Worm (Caenorhabditis elegans): ENCODE measurements around the gene C46E10.3.

DNA sequence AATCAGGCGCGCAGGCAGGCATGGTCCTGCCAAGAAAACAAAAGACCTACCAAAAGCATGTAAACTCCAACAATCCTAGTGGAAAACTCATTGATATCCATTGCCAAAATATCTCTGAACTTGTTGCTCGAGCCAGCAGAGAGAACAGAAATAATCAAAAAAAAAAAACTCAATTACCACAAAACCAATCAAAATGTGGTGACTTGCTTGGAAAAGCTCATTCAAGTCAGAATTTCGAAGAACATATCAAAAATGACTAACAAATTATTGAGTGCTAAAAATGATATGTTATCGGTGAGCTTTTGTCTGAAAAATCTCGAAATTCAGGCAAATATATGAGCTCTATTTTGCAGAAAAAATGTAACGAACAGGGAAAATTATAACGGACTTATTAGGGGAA lies 19.8 kb upstream of the C46E10.3 start, which contains the start of gene srx-105:
- TF ChIP-seq F26F4.8 (GFP tag; conservative IDR thresholded peaks at IDR 0.05) (no peak), daf-16 (GFP tag; optimal IDR thresholded peaks at IDR 0.05) (no peak), daf-16 (tag; optimal IDR thresholded peaks at IDR 0.05) (no peak), nhr-10 (tag; optimal IDR thresholded peaks at IDR 0.05) (no peak), nhr-41 (GFP tag; IDR thresholded peaks at IDR 0.05) (no peak), daf-12 (tag; optimal IDR thresholded peaks at IDR 0.05) (no peak)
